Worm (Caenorhabditis elegans) whole organism, early embryonic: Measurements from ENCODE around the gene Y82E9BR.8.

ENCODE experiments used
- ama-1 ChIP-seq: fragments of 150-350 bp; optimal IDR thresholded peaks from 2 replicates; lab custom pipeline; 2014
- ceh-36 ChIP-seq: sonication (generic microtip); optimal IDR thresholded peaks from 2 replicates; lab custom pipeline; 2016; ENCODE audit warnings: missing genetic modification characterization, inconsistent platforms, missing compliant biosample characterization
- hmbx-1 ChIP-seq: sonication (generic microtip); optimal IDR thresholded peaks from 2 replicates; lab custom pipeline; 2016; ENCODE audit warnings: mild to moderate bottlenecking, missing genetic modification characterization, missing compliant biosample characterization
- tbx-11 ChIP-seq: fragments of 200-800 bp; sonication (Bioruptor generic); IDR thresholded peaks from 2 replicates; pipeline ENCODE4 v1.3.6; 2022; ENCODE audit warnings: missing genetic modification characterization, missing compliant biosample characterization
- tra-4 ChIP-seq: sonication (generic microtip); optimal IDR thresholded peaks from 2 replicates; lab custom pipeline; 2017; ENCODE audit warnings: missing genetic modification characterization, missing compliant biosample characterization

DNA sequence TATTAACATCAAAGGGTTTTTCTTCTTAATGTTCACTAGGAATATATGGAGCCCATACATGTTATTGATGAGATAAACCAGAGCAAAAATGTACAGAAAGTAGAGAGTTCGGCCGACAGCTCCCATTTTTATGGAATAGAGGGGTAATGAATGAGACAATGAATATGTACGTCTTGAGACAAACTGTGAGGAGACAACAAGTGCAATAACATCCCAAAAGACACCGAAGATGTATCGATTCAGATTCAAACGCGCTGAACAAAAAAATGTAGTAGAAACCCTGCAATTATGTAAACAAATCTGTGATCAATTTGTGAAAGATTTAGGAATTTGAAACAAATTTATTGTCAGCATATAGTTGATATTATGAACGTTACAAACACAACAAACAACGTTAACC is 10.9 kb downstream of the Y82E9BR.8 start:
- TF ChIP-seq ama-1 (no peak), tra-4 (tag; lab: Kevin White, UChicago) (no peak), tbx-11 (GFP tag; lab: Robert Waterston, UW) (no peak), ceh-36 (tag; lab: Kevin White, UChicago) (no peak), hmbx-1 (tag; lab: Kevin White, UChicago) (no peak)
